Fruit fly (Drosophila melanogaster): Measurements from ENCODE around the gene Dmtn.

DNA sequence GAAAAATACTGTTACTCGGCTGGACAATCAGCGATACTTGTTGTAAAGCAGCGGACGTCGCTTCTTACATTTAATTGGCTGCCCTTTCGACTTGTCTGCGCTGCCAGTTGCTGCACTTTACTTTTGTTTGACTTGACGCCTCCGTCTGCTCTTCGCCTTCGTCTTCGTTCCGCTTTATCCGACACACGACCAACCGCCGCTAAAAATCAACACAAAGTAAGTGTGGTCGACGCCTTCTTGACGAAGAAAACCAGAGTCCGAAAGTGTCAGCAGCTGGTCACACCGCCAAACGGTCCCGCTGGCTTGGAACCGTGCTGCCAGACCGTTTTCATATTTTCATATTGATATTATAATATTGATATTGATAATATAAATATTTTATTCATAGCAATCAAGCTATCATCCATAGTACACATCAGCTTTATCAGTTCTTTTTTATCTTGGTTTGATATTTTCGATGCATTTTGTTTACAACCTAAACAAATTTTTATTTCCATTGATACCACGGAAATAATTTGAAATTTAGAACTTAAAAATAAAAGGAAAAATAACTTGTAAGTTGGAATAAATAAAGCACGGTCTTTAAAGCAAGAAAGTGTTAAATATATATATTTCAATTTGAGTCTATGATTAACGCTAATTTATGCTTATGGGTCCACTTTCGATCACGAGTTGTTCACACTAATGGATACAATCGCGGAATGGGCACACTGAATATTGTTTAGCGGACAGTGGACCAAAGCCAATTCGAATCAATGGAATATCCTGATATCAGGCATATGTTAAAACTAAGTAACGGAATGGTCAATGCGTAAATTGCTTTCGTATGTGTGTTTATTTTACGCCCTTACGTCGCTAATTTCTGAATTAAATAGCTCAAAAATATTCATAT, at the start of gene Dmtn:
- no peak for TF ChIP-seq CG8478 (optimal IDR thresholded peaks at IDR 0.05)
- no peak for TF ChIP-seq CTCF (optimal IDR thresholded peaks at IDR 0.05)

Measured in S2 (cell line).